Fruit fly (Drosophila melanogaster) whole organism, embryonic: ENCODE data around the gene CG33795.

ENCODE experiments used
- CG10565 ChIP-seq: fragments of 200-800 bp; sonication (Bioruptor generic); optimal IDR thresholded peaks from 3 replicates; lab custom pipeline; 2016; ENCODE audit warnings: missing biosample characterization, mild to moderate bottlenecking, missing genetic modification characterization
- CG11085 ChIP-seq: fragments of 200-800 bp; sonication (Bioruptor generic); IDR thresholded peaks from 2 replicates; pipeline ENCODE4 v1.3.6; 2022; ENCODE audit warnings: missing biosample characterization, missing genetic modification characterization
- CG4820 ChIP-seq: fragments of 200-800 bp; sonication (Bioruptor generic); optimal IDR thresholded peaks from 3 replicates; lab custom pipeline; 2016; ENCODE audit warnings: missing biosample characterization, missing genetic modification characterization
- CG8478 ChIP-seq: fragments of >200 bp; optimal IDR thresholded peaks from 2 replicates; lab custom pipeline; 2018
- HLH54F ChIP-seq: fragments of 200-800 bp; sonication (Bioruptor generic); optimal IDR thresholded peaks from 3 replicates; lab custom pipeline; 2016; ENCODE audit warnings: missing biosample characterization, missing genetic modification characterization
- cas ChIP-seq: fragments of 200-800 bp; sonication (Bioruptor generic); IDR thresholded peaks from 2 replicates; pipeline ENCODE4 v1.3.6; 2022; ENCODE audit warnings: missing biosample characterization, missing genetic modification characterization
- danr ChIP-seq: fragments of 200-800 bp; sonication (Bioruptor generic); IDR thresholded peaks from 2 replicates; pipeline ENCODE4 v1.3.6; 2022; ENCODE audit warnings: missing biosample characterization, missing genetic modification characterization
- fd102C ChIP-seq: fragments of 200-800 bp; sonication (Bioruptor generic); optimal IDR thresholded peaks from 2 replicates; lab custom pipeline; 2018; ENCODE audit warnings: missing biosample characterization, mild to moderate bottlenecking, missing genetic modification characterization, moderate library complexity
- inv ChIP-seq: fragments of 200-800 bp; sonication (Bioruptor generic); IDR thresholded peaks from 2 replicates; pipeline ENCODE4 v1.3.6; 2022; ENCODE audit warnings: missing biosample characterization, missing genetic modification characterization; ENCODE audit not compliant: partially characterized antibody
- pita ChIP-seq: fragments of 200-800 bp; sonication (Bioruptor generic); optimal IDR thresholded peaks from 2 replicates; lab custom pipeline; 2017; ENCODE audit warnings: missing biosample characterization, mild to moderate bottlenecking, missing genetic modification characterization

DNA sequence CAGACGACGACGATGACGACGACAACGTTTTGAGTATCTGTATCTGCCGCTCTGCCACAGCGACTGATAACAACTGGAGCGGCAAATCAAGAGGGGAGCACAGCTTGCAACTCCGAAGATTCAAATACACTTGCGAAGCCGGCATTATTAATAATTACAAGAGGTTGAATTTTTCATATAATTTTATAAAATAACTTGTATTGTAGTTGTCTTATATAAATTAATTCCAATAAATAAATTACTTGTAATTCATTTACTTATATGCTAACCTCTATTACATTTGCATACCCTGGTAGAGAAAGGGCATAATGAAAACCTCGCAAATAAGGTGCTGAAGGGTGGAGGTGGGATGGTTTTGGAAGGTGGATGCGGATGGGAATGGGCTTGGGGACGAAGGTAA is 32.9 kb upstream of the CG33795 start:
- no peak for TF ChIP-seq HLH54F (GFP tag; lab: Kevin White, UChicago)
- TF ChIP-seq CG11085 = no peak
- TF ChIP-seq pita (GFP tag; lab: Kevin White, UChicago) = no peak
- TF ChIP-seq CG4820 (GFP tag; lab: Kevin White, UChicago) = no peak
- TF ChIP-seq CG10565 (GFP tag; lab: Kevin White, UChicago) = no peak
- TF ChIP-seq inv = no peak
- TF ChIP-seq danr (GFP tag; lab: Robert Waterston, UW) = no peak
- TF ChIP-seq fd102C = no peak
- TF ChIP-seq cas (GFP tag; lab: Robert Waterston, UW) = no peak
- no peak for TF ChIP-seq CG8478 (lab: Kevin White, UChicago)
